Fruit fly (Drosophila melanogaster) whole organism, adult: ENCODE data around the gene CG14635.

Experiments used
- CG11617 ChIP-seq: fragments of 200-800 bp; sonication (Bioruptor generic); optimal IDR thresholded peaks from 2 replicates; lab custom pipeline; 2017; ENCODE audit warnings: mild to moderate bottlenecking, missing biosample characterization, missing genetic modification reagents, missing genetic modification characterization
- CG12768 ChIP-seq: fragments of 200-800 bp; sonication (Bioruptor generic); optimal IDR thresholded peaks from 2 replicates; lab custom pipeline; 2017; ENCODE audit warnings: missing biosample characterization, missing genetic modification characterization, mild to moderate bottlenecking, moderate library complexity, missing genetic modification reagents
- CG14711 ChIP-seq: fragments of 200-800 bp; sonication (Bioruptor generic); optimal IDR thresholded peaks from 2 replicates; lab custom pipeline; 2018; ENCODE audit warnings: missing biosample characterization, mild to moderate bottlenecking, missing genetic modification characterization, moderate library complexity
- CG1620 ChIP-seq: fragments of 200-800 bp; sonication (Bioruptor generic); optimal IDR thresholded peaks from 2 replicates; lab custom pipeline; 2016; ENCODE audit warnings: missing biosample characterization, missing genetic modification characterization
- CG33017 ChIP-seq: fragments of 200-800 bp; sonication (Bioruptor generic); optimal IDR thresholded peaks from 2 replicates; lab custom pipeline; 2018; ENCODE audit warnings: missing biosample characterization, mild to moderate bottlenecking, missing genetic modification characterization, moderate library complexity
- CG7045 ChIP-seq: fragments of 200-800 bp; sonication (Bioruptor generic); optimal IDR thresholded peaks from 2 replicates; lab custom pipeline; 2017; ENCODE audit warnings: missing biosample characterization, mild to moderate bottlenecking, missing genetic modification characterization
- CG7101 ChIP-seq: fragments of 200-800 bp; sonication (Bioruptor generic); optimal IDR thresholded peaks from 2 replicates; lab custom pipeline; 2018; ENCODE audit warnings: missing biosample characterization, mild to moderate bottlenecking, missing genetic modification characterization, moderate library complexity
- Clk ChIP-seq: fragments of 200-800 bp; sonication (Bioruptor generic); optimal IDR thresholded peaks from 2 replicates; lab custom pipeline; 2017; ENCODE audit warnings: missing biosample characterization, missing genetic modification characterization
- Crg-1 ChIP-seq: fragments of 200-800 bp; sonication (Bioruptor generic); optimal IDR thresholded peaks from 2 replicates; lab custom pipeline; 2016; ENCODE audit warnings: missing biosample characterization, missing genetic modification characterization
- Hr96 ChIP-seq: fragments of 200-800 bp; sonication (Bioruptor generic); optimal IDR thresholded peaks from 2 replicates; lab custom pipeline; 2016; ENCODE audit warnings: missing biosample characterization, missing genetic modification characterization
- Mnt ChIP-seq: fragments of 200-800 bp; sonication (Bioruptor generic); optimal IDR thresholded peaks from 2 replicates; lab custom pipeline; 2016; ENCODE audit warnings: missing biosample characterization, mild to moderate bottlenecking, missing genetic modification characterization
- bab1 ChIP-seq: fragments of 200-800 bp; sonication (Bioruptor generic); optimal IDR thresholded peaks from 3 replicates; lab custom pipeline; 2019; ENCODE audit warnings: missing biosample characterization, mild to moderate bottlenecking, missing genetic modification characterization, moderate library complexity
- cic ChIP-seq: fragments of 200-800 bp; sonication (Bioruptor generic); optimal IDR thresholded peaks from 2 replicates; lab custom pipeline; 2017; ENCODE audit warnings: missing biosample characterization, mild to moderate bottlenecking, missing genetic modification characterization, moderate library complexity
- cnc ChIP-seq, 2 experiments: fragments of >200 bp; optimal IDR thresholded peaks; 2 replicates each; lab custom pipeline; 2017
- kay ChIP-seq: fragments of 200-800 bp; sonication (Bioruptor generic); peaks from one replicate; lab custom pipeline; 2016; ENCODE audit warnings: missing biosample characterization, missing genetic modification characterization, borderline replicate concordance
- ovo ChIP-seq: fragments of 200-800 bp; sonication (Bioruptor generic); optimal IDR thresholded peaks from 2 replicates; lab custom pipeline; 2016; ENCODE audit warnings: missing biosample characterization, missing genetic modification characterization
- pad ChIP-seq: fragments of 200-800 bp; sonication (Bioruptor generic); optimal IDR thresholded peaks from 3 replicates; lab custom pipeline; 2017; ENCODE audit warnings: missing biosample characterization, missing genetic modification characterization, mild to moderate bottlenecking, moderate library complexity, missing genetic modification reagents
- tj ChIP-seq: fragments of 200-800 bp; sonication (Bioruptor generic); optimal IDR thresholded peaks from 3 replicates; lab custom pipeline; 2017; ENCODE audit warnings: missing biosample characterization, mild to moderate bottlenecking, missing genetic modification characterization, moderate library complexity
- toe ChIP-seq: fragments of 200-800 bp; sonication (Bioruptor generic); optimal IDR thresholded peaks from 2 replicates; lab custom pipeline; 2016; ENCODE audit warnings: missing biosample characterization, missing genetic modification characterization

The CG14635 gene

dm6 chrX:862308-862707, 17.7 kb downstream of the CG14635 start, which contains the start of gene CG14634:
CG14634 (plus strand) TSS chrX:862608.
- TF ChIP-seq CG7045 (GFP tag; lab: Kevin White, UChicago) (no peak), CG12768 (no peak), Hr96 (no peak), cnc (optimal IDR thresholded peaks at IDR 0.05; lab: Kevin White, UChicago) (no peak), CG11617 (GFP tag; lab: Kevin White, UChicago) (no peak), Mnt (GFP tag; lab: Kevin White, UChicago) (no peak), kay (no peak)

dm6 chrX:868441-868840, 23.8 kb downstream of the CG14635 start:
- TF ChIP-seq cic (no peak), pad (GFP tag; lab: Kevin White, UChicago) (no peak), Hr96 (no peak), CG12768 (no peak)

dm6 chrX:873739-874138, 29.1 kb downstream of the CG14635 start:
- no peak for TF ChIP-seq pad (GFP tag; lab: Kevin White, UChicago)
- no peak for TF ChIP-seq cic
- TF ChIP-seq CG1620 (GFP tag; lab: Kevin White, UChicago): no peak
- no peak for TF ChIP-seq toe (GFP tag; lab: Kevin White, UChicago)
- no peak for TF ChIP-seq CG7045 (GFP tag; lab: Kevin White, UChicago)
- no peak for TF ChIP-seq Mnt (GFP tag; lab: Kevin White, UChicago)
- TF ChIP-seq Crg-1 (GFP tag; lab: Kevin White, UChicago): no peak
- TF ChIP-seq CG7101 (tag; lab: Kevin White, UChicago): no peak
- no peak for TF ChIP-seq CG33017
- no peak for TF ChIP-seq tj (GFP tag; lab: Kevin White, UChicago)
- no peak for TF ChIP-seq CG12768
- TF ChIP-seq bab1 (GFP tag; lab: Kevin White, UChicago): no peak
- TF ChIP-seq Hr96: no peak
- no peak for TF ChIP-seq CG14711 (tag; lab: Kevin White, UChicago)

- TF ChIP-seq bab1 (GFP tag; lab: Kevin White, UChicago) (no peak), tj (GFP tag; lab: Kevin White, UChicago) (no peak)
Observed at dm6 chrX:875432-875831, 30.8 kb downstream of the CG14635 start, which contains the start of gene CG11664. CG11664 (plus strand) TSS chrX:875732.

- TF ChIP-seq CG7045 (GFP tag; lab: Kevin White, UChicago): no peak
- no peak for TF ChIP-seq pad (GFP tag; lab: Kevin White, UChicago)
- no peak for TF ChIP-seq CG1620 (GFP tag; lab: Kevin White, UChicago)
- no peak for TF ChIP-seq Crg-1 (GFP tag; lab: Kevin White, UChicago)
- no peak for TF ChIP-seq bab1 (GFP tag; lab: Kevin White, UChicago)
- no peak for TF ChIP-seq CG11617 (GFP tag; lab: Kevin White, UChicago)
- no peak for TF ChIP-seq CG7101 (tag; lab: Kevin White, UChicago)
- TF ChIP-seq tj (GFP tag; lab: Kevin White, UChicago): no peak
- TF ChIP-seq ovo (GFP tag; lab: Kevin White, UChicago): no peak
- TF ChIP-seq Mnt (GFP tag; lab: Kevin White, UChicago): no peak
- no peak for TF ChIP-seq Clk (GFP tag; lab: Kevin White, UChicago)
Observed at dm6 chrX:894182-894581, 49.6 kb downstream of the CG14635 start, which contains the start of gene CG11663. CG11663 (plus strand) TSS chrX:894482.
